Fruit fly (Drosophila melanogaster) whole organism, adult: ENCODE results near the gene CG46459.
A peak's percentile ranks its signal among the peaks of the same experiment; 100 is the strongest.

ENCODE experiments used
- CG11617 ChIP-seq: fragments of 200-800 bp; sonication (Bioruptor generic); optimal IDR thresholded peaks from 2 replicates; lab custom pipeline; 2017; ENCODE audit warnings: mild to moderate bottlenecking, missing biosample characterization, missing genetic modification reagents, missing genetic modification characterization
- CG12768 ChIP-seq: fragments of 200-800 bp; sonication (Bioruptor generic); optimal IDR thresholded peaks from 2 replicates; lab custom pipeline; 2017; ENCODE audit warnings: missing biosample characterization, missing genetic modification characterization, mild to moderate bottlenecking, moderate library complexity, missing genetic modification reagents
- CG14711 ChIP-seq: fragments of 200-800 bp; sonication (Bioruptor generic); optimal IDR thresholded peaks from 2 replicates; lab custom pipeline; 2018; ENCODE audit warnings: missing biosample characterization, mild to moderate bottlenecking, missing genetic modification characterization, moderate library complexity
- CG1620 ChIP-seq: fragments of 200-800 bp; sonication (Bioruptor generic); optimal IDR thresholded peaks from 2 replicates; lab custom pipeline; 2016; ENCODE audit warnings: missing biosample characterization, missing genetic modification characterization
- CG33017 ChIP-seq: fragments of 200-800 bp; sonication (Bioruptor generic); optimal IDR thresholded peaks from 2 replicates; lab custom pipeline; 2018; ENCODE audit warnings: missing biosample characterization, mild to moderate bottlenecking, missing genetic modification characterization, moderate library complexity
- CG5204 ChIP-seq: fragments of 200-800 bp; sonication (Bioruptor generic); optimal IDR thresholded peaks from 2 replicates; lab custom pipeline; 2016; ENCODE audit warnings: missing biosample characterization, missing genetic modification characterization
- CG7045 ChIP-seq: fragments of 200-800 bp; sonication (Bioruptor generic); optimal IDR thresholded peaks from 2 replicates; lab custom pipeline; 2017; ENCODE audit warnings: missing biosample characterization, mild to moderate bottlenecking, missing genetic modification characterization
- CG7101 ChIP-seq: fragments of 200-800 bp; sonication (Bioruptor generic); optimal IDR thresholded peaks from 2 replicates; lab custom pipeline; 2018; ENCODE audit warnings: missing biosample characterization, mild to moderate bottlenecking, missing genetic modification characterization, moderate library complexity
- Clk ChIP-seq: fragments of 200-800 bp; sonication (Bioruptor generic); optimal IDR thresholded peaks from 2 replicates; lab custom pipeline; 2017; ENCODE audit warnings: missing biosample characterization, missing genetic modification characterization
- Crg-1 ChIP-seq: fragments of 200-800 bp; sonication (Bioruptor generic); optimal IDR thresholded peaks from 2 replicates; lab custom pipeline; 2016; ENCODE audit warnings: missing biosample characterization, missing genetic modification characterization
- Hr96 ChIP-seq: fragments of 200-800 bp; sonication (Bioruptor generic); optimal IDR thresholded peaks from 2 replicates; lab custom pipeline; 2016; ENCODE audit warnings: missing biosample characterization, missing genetic modification characterization
- Mnt ChIP-seq: fragments of 200-800 bp; sonication (Bioruptor generic); optimal IDR thresholded peaks from 2 replicates; lab custom pipeline; 2016; ENCODE audit warnings: missing biosample characterization, mild to moderate bottlenecking, missing genetic modification characterization
- bab1 ChIP-seq: fragments of 200-800 bp; sonication (Bioruptor generic); optimal IDR thresholded peaks from 3 replicates; lab custom pipeline; 2019; ENCODE audit warnings: missing biosample characterization, mild to moderate bottlenecking, missing genetic modification characterization, moderate library complexity
- cic ChIP-seq: fragments of 200-800 bp; sonication (Bioruptor generic); optimal IDR thresholded peaks from 2 replicates; lab custom pipeline; 2017; ENCODE audit warnings: missing biosample characterization, mild to moderate bottlenecking, missing genetic modification characterization, moderate library complexity
- cnc ChIP-seq, 2 experiments: fragments of >200 bp; optimal IDR thresholded peaks; 2 replicates each; lab custom pipeline; 2017
- kay ChIP-seq: fragments of 200-800 bp; sonication (Bioruptor generic); peaks from one replicate; lab custom pipeline; 2016; ENCODE audit warnings: missing biosample characterization, missing genetic modification characterization, borderline replicate concordance
- ovo ChIP-seq: fragments of 200-800 bp; sonication (Bioruptor generic); optimal IDR thresholded peaks from 2 replicates; lab custom pipeline; 2016; ENCODE audit warnings: missing biosample characterization, missing genetic modification characterization
- pad ChIP-seq: fragments of 200-800 bp; sonication (Bioruptor generic); optimal IDR thresholded peaks from 3 replicates; lab custom pipeline; 2017; ENCODE audit warnings: missing biosample characterization, missing genetic modification characterization, mild to moderate bottlenecking, moderate library complexity, missing genetic modification reagents
- tj ChIP-seq: fragments of 200-800 bp; sonication (Bioruptor generic); optimal IDR thresholded peaks from 3 replicates; lab custom pipeline; 2017; ENCODE audit warnings: missing biosample characterization, mild to moderate bottlenecking, missing genetic modification characterization, moderate library complexity
- toe ChIP-seq: fragments of 200-800 bp; sonication (Bioruptor generic); optimal IDR thresholded peaks from 2 replicates; lab custom pipeline; 2016; ENCODE audit warnings: missing biosample characterization, missing genetic modification characterization

Gene CG46459

DNA sequence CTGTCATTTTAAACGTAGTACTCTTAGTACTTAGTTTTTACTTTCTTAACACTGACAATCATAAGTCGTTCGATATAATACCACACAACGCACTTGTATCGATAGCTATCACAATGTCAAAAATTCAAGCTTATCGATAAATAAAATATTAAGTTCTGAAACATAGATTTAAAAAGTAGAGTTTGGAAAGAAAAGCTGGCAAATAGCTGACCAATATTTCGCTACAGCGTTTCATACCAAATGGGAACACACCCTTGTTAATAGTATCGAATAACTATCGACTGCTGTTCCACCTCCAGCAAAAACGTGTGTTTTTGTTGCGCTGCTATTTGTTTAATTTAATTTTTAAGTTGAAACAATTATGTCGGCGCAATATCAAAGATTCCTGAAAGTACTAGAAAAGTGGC lies at the start of gene CG46459, which contains the start of the genes pug and CG14683:
Gene CG46459 (plus strand): TSS at position 277 of the 407 bp plus-strand sequence.
Gene pug (plus strand): TSS at position 164 of the 407 bp plus-strand sequence.
Gene CG14683 (plus strand): TSS at position 277 of the 407 bp plus-strand sequence.
- TF ChIP-seq tj (GFP tag; lab: Kevin White, UChicago) (no peak), Mnt (peak; percentile 56), cnc (optimal IDR thresholded peaks at IDR 0.05; lab: Kevin White, UChicago) (no peak), Crg-1 (GFP tag; lab: Kevin White, UChicago) (peak; percentile 28), CG33017 (no peak), ovo (GFP tag; lab: Kevin White, UChicago) (no peak), Hr96 (GFP tag; lab: Kevin White, UChicago) (peak; percentile 53), CG12768 (no peak), CG1620 (peak; percentile 46), Clk (no peak), CG14711 (peak; percentile 15), CG11617 (GFP tag; lab: Kevin White, UChicago) (no peak), CG5204 (GFP tag; lab: Kevin White, UChicago) (peak; percentile 19), kay (peak; percentile 68), CG7045 (GFP tag; lab: Kevin White, UChicago) (no peak), CG7101 (tag; lab: Kevin White, UChicago) (peak; percentile 18), pad (GFP tag; lab: Kevin White, UChicago) (peak; percentile 22), bab1 (GFP tag; lab: Kevin White, UChicago) (peak; percentile 11), cic (no peak), toe (peak; percentile 45)

DNA sequence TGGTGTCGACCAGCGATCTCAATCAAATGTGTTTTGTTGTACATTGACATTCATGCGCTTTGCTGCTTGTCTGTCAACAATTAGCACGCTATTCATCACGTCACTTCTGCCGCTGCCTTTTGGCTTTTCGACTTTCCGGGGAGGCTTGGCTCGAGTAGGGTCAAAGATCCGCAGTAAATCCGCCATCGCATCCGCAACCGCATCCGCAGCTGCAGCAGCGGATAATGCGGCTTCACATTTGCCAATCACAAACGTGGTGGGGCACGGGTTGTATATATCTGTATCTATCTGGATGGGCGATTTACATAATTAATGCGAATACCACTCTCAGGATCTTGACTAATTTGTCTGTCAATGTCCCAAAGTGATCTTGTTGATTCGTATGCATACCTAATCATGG lies 49.3 kb upstream of the CG46459 start:
- TF ChIP-seq Clk (no peak), kay (no peak), CG14711 (no peak), Mnt (no peak), CG7045 (GFP tag; lab: Kevin White, UChicago) (no peak), cnc (optimal IDR thresholded peaks at IDR 0.05; lab: Kevin White, UChicago) (no peak), Crg-1 (GFP tag; lab: Kevin White, UChicago) (no peak), CG33017 (no peak), cic (no peak), CG5204 (GFP tag; lab: Kevin White, UChicago) (no peak), CG12768 (no peak), CG11617 (GFP tag; lab: Kevin White, UChicago) (no peak), CG7101 (tag; lab: Kevin White, UChicago) (no peak), toe (no peak), tj (GFP tag; lab: Kevin White, UChicago) (no peak), ovo (GFP tag; lab: Kevin White, UChicago) (no peak), Hr96 (GFP tag; lab: Kevin White, UChicago) (no peak)

DNA sequence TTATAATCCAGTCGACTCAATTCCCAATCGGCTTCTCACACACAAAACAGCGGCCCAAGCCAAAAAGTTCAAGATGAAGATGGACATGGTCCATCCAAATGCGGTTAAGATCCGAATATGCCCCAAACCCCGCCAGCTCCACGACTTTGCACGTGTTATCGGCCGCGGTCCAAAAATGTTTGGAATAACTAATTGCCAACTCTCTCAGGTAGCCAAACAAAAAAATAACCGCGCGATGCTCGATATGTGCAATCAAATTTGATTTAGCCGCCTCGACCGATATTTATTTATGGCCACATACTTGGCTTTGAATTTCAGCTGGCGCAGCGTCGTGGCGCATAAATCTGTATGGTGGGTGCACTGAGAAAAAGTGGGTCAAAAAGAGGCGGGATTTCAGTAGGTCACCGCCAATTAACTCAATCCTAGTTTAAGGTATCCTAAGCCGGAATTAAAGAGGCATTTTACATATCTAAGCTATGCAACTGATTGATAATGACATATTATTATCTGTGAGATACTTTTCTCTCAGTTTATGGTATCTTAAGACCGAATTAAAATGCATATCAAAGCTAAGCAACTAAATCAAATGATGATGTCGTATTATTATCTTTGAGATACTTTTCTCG lies 47.8 kb upstream of the CG46459 start:
- TF ChIP-seq Crg-1 (GFP tag; lab: Kevin White, UChicago) (no peak), CG7045 (GFP tag; lab: Kevin White, UChicago) (no peak), bab1 (GFP tag; lab: Kevin White, UChicago) (no peak), kay (no peak), Clk (no peak), CG11617 (GFP tag; lab: Kevin White, UChicago) (no peak), CG1620 (no peak), ovo (GFP tag; lab: Kevin White, UChicago) (no peak), CG5204 (GFP tag; lab: Kevin White, UChicago) (no peak), CG12768 (no peak), Hr96 (GFP tag; lab: Kevin White, UChicago) (no peak), pad (GFP tag; lab: Kevin White, UChicago) (no peak), cnc (optimal IDR thresholded peaks at IDR 0.05; lab: Kevin White, UChicago) (no peak), CG33017 (no peak), cic (no peak), CG7101 (tag; lab: Kevin White, UChicago) (no peak), CG14711 (no peak), Mnt (no peak), toe (no peak)

DNA sequence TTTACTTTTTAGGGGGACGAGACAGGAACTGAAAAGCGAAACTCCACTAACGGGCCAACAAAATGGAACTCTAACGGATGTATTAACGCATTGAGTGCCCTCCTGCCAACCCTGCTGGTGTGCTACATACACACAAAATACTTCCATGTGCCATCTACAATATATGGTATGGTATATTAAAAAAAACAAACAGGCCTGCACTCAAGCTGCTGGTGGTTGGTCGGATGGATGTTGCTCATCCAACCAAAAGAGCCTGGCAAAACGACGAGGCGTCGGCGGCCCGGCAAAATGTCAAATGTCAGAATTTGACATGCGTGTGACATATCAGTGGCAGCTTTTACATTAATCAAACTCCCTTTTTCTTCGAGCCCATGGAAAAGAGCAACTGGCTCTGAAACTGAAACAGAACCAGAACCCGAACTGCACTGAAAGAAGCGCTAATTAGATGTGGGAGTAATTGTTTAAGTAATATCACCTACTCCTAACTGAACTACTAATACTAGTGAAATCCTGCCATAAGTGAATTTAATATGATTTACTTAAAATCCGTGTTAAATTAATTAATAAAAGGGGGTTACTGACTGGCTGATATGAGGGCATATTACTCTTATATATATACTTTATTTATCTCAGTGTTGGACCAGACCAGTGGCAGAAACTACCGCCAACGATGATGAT lies 45.7 kb upstream of the CG46459 start:
- TF ChIP-seq cnc (optimal IDR thresholded peaks at IDR 0.05; lab: Kevin White, UChicago) (no peak), tj (GFP tag; lab: Kevin White, UChicago) (no peak), CG14711 (no peak), CG7101 (tag; lab: Kevin White, UChicago) (no peak), CG5204 (GFP tag; lab: Kevin White, UChicago) (no peak), CG1620 (no peak), CG7045 (GFP tag; lab: Kevin White, UChicago) (no peak), Crg-1 (GFP tag; lab: Kevin White, UChicago) (no peak), kay (no peak), cic (no peak), bab1 (GFP tag; lab: Kevin White, UChicago) (no peak), CG33017 (no peak), Clk (no peak), CG12768 (no peak), pad (GFP tag; lab: Kevin White, UChicago) (no peak), Hr96 (GFP tag; lab: Kevin White, UChicago) (no peak), ovo (GFP tag; lab: Kevin White, UChicago) (no peak)

DNA sequence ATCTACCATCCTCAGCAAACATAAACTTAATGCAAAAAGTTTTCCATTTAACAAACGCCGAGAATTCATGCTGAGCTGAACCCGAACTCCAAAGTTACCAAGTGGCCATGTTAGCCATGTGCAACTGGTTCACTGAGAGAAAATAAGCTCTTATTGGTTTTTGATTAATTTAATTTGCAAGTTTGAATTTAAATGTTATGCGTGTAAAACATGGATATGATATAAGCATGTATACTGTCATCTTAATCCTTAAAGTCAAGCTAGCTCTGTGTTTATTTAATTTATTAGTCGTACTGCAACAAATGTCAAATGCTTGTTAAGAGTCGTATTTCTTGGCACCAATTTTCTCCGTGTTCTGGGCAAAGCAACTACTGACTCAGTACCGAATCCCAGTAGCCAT lies 41.8 kb upstream of the CG46459 start:
- TF ChIP-seq ovo (GFP tag; lab: Kevin White, UChicago), result no peak
- no peak for TF ChIP-seq CG12768
- no peak for TF ChIP-seq CG7101 (tag; lab: Kevin White, UChicago)
- no peak for TF ChIP-seq Hr96 (GFP tag; lab: Kevin White, UChicago)
- TF ChIP-seq bab1 (GFP tag; lab: Kevin White, UChicago), result no peak
- no peak for TF ChIP-seq toe
- TF ChIP-seq CG5204 (GFP tag; lab: Kevin White, UChicago), result no peak
- no peak for TF ChIP-seq kay
- no peak for TF ChIP-seq pad (GFP tag; lab: Kevin White, UChicago)
- no peak for TF ChIP-seq tj (GFP tag; lab: Kevin White, UChicago)
- TF ChIP-seq cic, result no peak
- no peak for TF ChIP-seq CG1620
- no peak for TF ChIP-seq CG14711
- TF ChIP-seq Clk, result no peak
- TF ChIP-seq cnc (optimal IDR thresholded peaks at IDR 0.05; lab: Kevin White, UChicago), result no peak
